Fruit fly (Drosophila melanogaster) whole organism, prepupa: ENCODE data around the gene D12.

ENCODE experiments used
- OdsH ChIP-seq: fragments of 200-800 bp; sonication (Bioruptor generic); optimal IDR thresholded peaks from 3 replicates; lab custom pipeline; 2016; ENCODE audit warnings: missing biosample characterization, missing genetic modification characterization
- esn ChIP-seq: fragments of 200-800 bp; sonication (Bioruptor generic); optimal IDR thresholded peaks from 2 replicates; lab custom pipeline; 2016; ENCODE audit warnings: missing biosample characterization, mild to moderate bottlenecking, missing genetic modification characterization, moderate library complexity

- TF ChIP-seq esn (GFP tag; lab: Kevin White, UChicago), result no peak
- TF ChIP-seq OdsH, result no peak
Observed at dm6 chr2L:8393122-8393521, 44.0 kb downstream of the D12 start, which contains the start of gene Acp29AB.
